Worm (Caenorhabditis elegans) whole organism, midembryonic: ENCODE measurements around the gene vha-18.

Experiments used
- T22C8.4 ChIP-seq: fragments of 200-800 bp; sonication (Bioruptor generic); IDR thresholded peaks from 2 replicates; pipeline ENCODE4 v1.3.6; 2022; ENCODE audit warnings: missing genetic modification characterization, missing compliant biosample characterization
- flt-1 ChIP-seq: fragments of 200-800 bp; sonication (Bioruptor generic); IDR thresholded peaks from 2 replicates; pipeline ENCODE4 v1.3.6; 2022; ENCODE audit warnings: missing genetic modification characterization, missing compliant biosample characterization
- klf-2 ChIP-seq: fragments of 200-800 bp; sonication (Bioruptor generic); conservative IDR thresholded peaks from 2 replicates; pipeline ENCODE4 v1.3.6; 2022; ENCODE audit warnings: missing genetic modification reagents, missing genetic modification characterization, missing compliant biosample characterization
- med-1 ChIP-seq: sonication (generic microtip); optimal IDR thresholded peaks from 2 replicates; lab custom pipeline; 2017; ENCODE audit warnings: missing genetic modification characterization, mild to moderate bottlenecking, missing compliant biosample characterization, antibody characterized with exemption, missing genetic modification reagents; ENCODE audit not compliant: insufficient read depth
- ztf-29 ChIP-seq: fragments of 200-800 bp; sonication (Bioruptor generic); IDR thresholded peaks from 2 replicates; pipeline ENCODE4 v1.3.6; 2022; ENCODE audit warnings: missing genetic modification reagents, missing genetic modification characterization, missing compliant biosample characterization

DNA sequence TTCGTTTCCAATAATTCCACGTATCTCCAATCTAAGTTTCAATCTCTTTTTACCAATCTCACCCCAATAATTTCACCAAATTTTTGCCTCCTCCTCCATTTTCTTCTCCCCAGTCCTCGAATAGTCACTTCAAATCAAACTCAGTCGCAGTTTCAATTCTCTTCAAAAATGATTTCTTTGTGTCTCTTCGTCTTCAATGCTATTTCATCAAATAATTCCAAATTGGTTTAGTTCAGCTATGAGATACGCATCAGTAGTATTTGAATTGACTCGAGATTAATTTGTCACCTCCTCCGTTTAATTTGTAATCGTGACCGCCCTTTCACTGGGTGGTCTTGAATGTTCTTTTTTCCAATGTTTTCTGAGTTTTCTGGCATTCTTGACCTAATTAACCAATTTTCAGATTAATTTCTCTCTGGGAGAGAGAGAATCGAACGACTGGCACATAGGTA is 41.7 kb upstream of the vha-18 start, which contains the start of gene T23B12.11:
- TF ChIP-seq med-1 (GFP tag; lab: Kevin White, UChicago) (no peak), T22C8.4 (GFP tag; lab: Robert Waterston, UW) (no peak), klf-2 (no peak), flt-1 (GFP tag; lab: Robert Waterston, UW) (no peak), ztf-29 (GFP tag; lab: Robert Waterston, UW) (no peak)
